Fruit fly (Drosophila melanogaster): ENCODE data around the gene ome.
A peak's percentile ranks its signal among the peaks of the same experiment; 100 is the strongest.

Gene ome

dm6 chr3L:14759984-14760626, 87.5 kb downstream of the ome start:
- TF ChIP-seq CG17801 (GFP tag; optimal IDR thresholded peaks at IDR 0.05; ENCODE audit: partially characterized antibody) = peak; percentile 25

dm6 chr3L:14760949-14761348, 88.3 kb downstream of the ome start, which contains the start of gene Trl:
Trl (minus strand) TSS chr3L:14761049.
- no peak for TF ChIP-seq CG17801 (GFP tag; optimal IDR thresholded peaks at IDR 0.05; ENCODE audit: partially characterized antibody)

dm6 chr3L:14761837-14762785, 89.5 kb downstream of the ome start, which contains the start of the genes Tsen34 and Mgat4a:
Tsen34 (minus strand) TSS chr3L:14761844.
Mgat4a (plus strand) TSS chr3L:14762028.
- peak; percentile 46 for TF ChIP-seq CG17801 (GFP tag; optimal IDR thresholded peaks at IDR 0.05; ENCODE audit: partially characterized antibody)

dm6 chr3L:14769183-14769582, 96.5 kb downstream of the ome start, which contains the start of gene Mgat4b:
Mgat4b (minus strand) TSS chr3L:14769283.
- no peak for TF ChIP-seq CG17801 (GFP tag; optimal IDR thresholded peaks at IDR 0.05; ENCODE audit: partially characterized antibody)

- no peak for TF ChIP-seq CG17801 (GFP tag; optimal IDR thresholded peaks at IDR 0.05; ENCODE audit: partially characterized antibody)
These were observed 103.3 kb downstream of the ome start, which contains the start of gene mop for dm6 chr3L:14775711-14776660. mop (minus strand) TSS chr3L:14776129.

dm6 chr3L:14779289-14779688, 106.7 kb downstream of the ome start:
- no peak for TF ChIP-seq CG17801 (GFP tag; optimal IDR thresholded peaks at IDR 0.05; ENCODE audit: partially characterized antibody)

- peak; percentile 61 for TF ChIP-seq CG17801 (GFP tag; optimal IDR thresholded peaks at IDR 0.05; ENCODE audit: partially characterized antibody)
These were observed 107.5 kb downstream of the ome start for dm6 chr3L:14780187-14780586.

- peak; percentile 81 for TF ChIP-seq CG17801 (GFP tag; optimal IDR thresholded peaks at IDR 0.05; ENCODE audit: partially characterized antibody)
These were observed 108.6 kb downstream of the ome start for dm6 chr3L:14781082-14781862.

- TF ChIP-seq CG17801 (GFP tag; optimal IDR thresholded peaks at IDR 0.05; ENCODE audit: partially characterized antibody) = no peak
These were observed 109.2 kb downstream of the ome start for dm6 chr3L:14781863-14782218.

dm6 chr3L:14782626-14783362, 110.2 kb downstream of the ome start:
- peak; percentile 32 for TF ChIP-seq CG17801 (GFP tag; optimal IDR thresholded peaks at IDR 0.05; ENCODE audit: partially characterized antibody)

- TF ChIP-seq CG17801 (GFP tag; optimal IDR thresholded peaks at IDR 0.05; ENCODE audit: partially characterized antibody) = no peak
These were observed 110.7 kb downstream of the ome start for dm6 chr3L:14783363-14783627.

- TF ChIP-seq CG17801 (GFP tag; optimal IDR thresholded peaks at IDR 0.05; ENCODE audit: partially characterized antibody) = no peak
These were observed 111.8 kb downstream of the ome start for dm6 chr3L:14784241-14784948.

- TF ChIP-seq CG17801 (GFP tag; optimal IDR thresholded peaks at IDR 0.05; ENCODE audit: partially characterized antibody) = peak; percentile 5
These were observed 112.3 kb downstream of the ome start for dm6 chr3L:14784949-14785408.

Data from ovary, adult (tissue).